Worm (Caenorhabditis elegans) whole organism, early embryonic: Measurements from ENCODE around the gene ntl-2.

Experiments used
- pes-1 ChIP-seq: fragments of 200-800 bp; sonication (Bioruptor generic); IDR thresholded peaks from 2 replicates; pipeline ENCODE4 v1.3.6; 2022; ENCODE audit warnings: missing genetic modification reagents, missing genetic modification characterization, missing compliant biosample characterization
- sea-1 ChIP-seq: fragments of 200-800 bp; sonication (Bioruptor generic); conservative IDR thresholded peaks from 2 replicates; pipeline ENCODE4 v1.3.6; 2022; ENCODE audit warnings: missing genetic modification characterization, missing compliant biosample characterization

ce11 chrII:4424807-4425206 is 48.5 kb upstream of the ntl-2 start, which contains the start of the genes dcaf-13 and toe-1:
- no peak for TF ChIP-seq pes-1
- no peak for TF ChIP-seq sea-1 (GFP tag; lab: Robert Waterston, UW)
